Worm (Caenorhabditis elegans) whole organism, mixed stage, embryonic: Measurements from ENCODE around the gene srv-2.

ENCODE experiments used
- bed-3 ChIP-seq: fragments of 200-800 bp; sonication (Bioruptor generic); optimal IDR thresholded peaks from 3 replicates; lab custom pipeline; 2018; ENCODE audit warnings: mild to moderate bottlenecking, missing genetic modification characterization, moderate library complexity, missing compliant biosample characterization
- blmp-1 ChIP-seq: fragments of 150-350 bp; optimal IDR thresholded peaks from 2 replicates; lab custom pipeline; 2014; ENCODE audit warnings: missing biosample characterization, missing genetic modification characterization
- ces-1 ChIP-seq: fragments of 150-350 bp; optimal IDR thresholded peaks from 2 replicates; lab custom pipeline; 2014; ENCODE audit warnings: missing biosample characterization, missing genetic modification reagents, missing genetic modification characterization
- elt-1 ChIP-seq: sonication (generic microtip); optimal IDR thresholded peaks from 2 replicates; lab custom pipeline; 2017; ENCODE audit warnings: missing genetic modification characterization, mild to moderate bottlenecking, missing compliant biosample characterization, antibody characterized with exemption, moderate library complexity, borderline replicate concordance; ENCODE audit not compliant: insufficient read depth
- lin-13 ChIP-seq: fragments of 150-350 bp; optimal IDR thresholded peaks from 2 replicates; lab custom pipeline; 2014; ENCODE audit warnings: missing biosample characterization, missing genetic modification characterization
- mab-5 ChIP-seq: fragments of 150-350 bp; optimal IDR thresholded peaks from 2 replicates; lab custom pipeline; 2014; ENCODE audit warnings: missing biosample characterization, missing genetic modification characterization
- nhr-12 ChIP-seq: fragments of 150-350 bp; optimal IDR thresholded peaks from 2 replicates; lab custom pipeline; 2014; ENCODE audit warnings: missing biosample characterization, missing genetic modification characterization
- nhr-237 ChIP-seq: fragments of 150-350 bp; optimal IDR thresholded peaks from 2 replicates; lab custom pipeline; 2014; ENCODE audit warnings: missing biosample characterization, missing genetic modification characterization
- pha-4 ChIP-seq: fragments of 150-350 bp; optimal IDR thresholded peaks from 2 replicates; lab custom pipeline; 2018; ENCODE audit warnings: missing biosample characterization, missing genetic modification reagents, missing genetic modification characterization
- snpc-4 ChIP-seq: fragments of 150-350 bp; optimal IDR thresholded peaks from 2 replicates; lab custom pipeline; 2014; ENCODE audit warnings: missing biosample characterization, missing genetic modification characterization
- tbx-8 ChIP-seq: fragments of 200-800 bp; sonication (Bioruptor generic); optimal IDR thresholded peaks from 2 replicates; lab custom pipeline; 2018; ENCODE audit warnings: mild to moderate bottlenecking, missing genetic modification characterization, moderate library complexity, missing compliant biosample characterization
- unc-62 ChIP-seq: fragments of 150-350 bp; optimal IDR thresholded peaks from 2 replicates; lab custom pipeline; 2014; ENCODE audit warnings: missing biosample characterization, missing genetic modification reagents, missing genetic modification characterization
- ztf-11 ChIP-seq: fragments of 150-350 bp; optimal IDR thresholded peaks from 2 replicates; lab custom pipeline; 2014; ENCODE audit warnings: missing biosample characterization, missing genetic modification characterization

ce11 chrII:10592452-10592851 lies 9.6 kb downstream of the srv-2 start, which contains the start of gene crn-5:
- no peak for TF ChIP-seq nhr-12 (tag; lab: Kevin White, UChicago)
- no peak for TF ChIP-seq blmp-1 (tag; lab: Kevin White, UChicago)
- no peak for TF ChIP-seq unc-62 (GFP tag; lab: Kevin White, UChicago)
- TF ChIP-seq ztf-11 (tag; lab: Kevin White, UChicago): no peak
- no peak for TF ChIP-seq lin-13 (tag; lab: Kevin White, UChicago)
- TF ChIP-seq pha-4: no peak
- TF ChIP-seq tbx-8 (GFP tag; lab: Kevin White, UChicago): no peak
- TF ChIP-seq ces-1 (GFP tag; lab: Kevin White, UChicago): no peak
- TF ChIP-seq elt-1 (tag; lab: Kevin White, UChicago): no peak
- TF ChIP-seq bed-3 (GFP tag; lab: Kevin White, UChicago): no peak
- no peak for TF ChIP-seq mab-5 (tag; lab: Kevin White, UChicago)
- no peak for TF ChIP-seq nhr-237 (tag; lab: Kevin White, UChicago)
- TF ChIP-seq snpc-4 (tag; lab: Kevin White, UChicago): no peak
